Worm (Caenorhabditis elegans) whole organism, L1 larva: Measurements from ENCODE around the gene pot-2.
A peak's percentile ranks its signal among the peaks of the same experiment; 100 is the strongest.

Experiments used
- C34B4.2 ChIP-seq: sonication (generic microtip); optimal IDR thresholded peaks from 2 replicates; lab custom pipeline; 2017; ENCODE audit warnings: mild to moderate bottlenecking, missing genetic modification characterization, missing compliant biosample characterization
- F16B12.6 ChIP-seq: fragments of 150-350 bp; optimal IDR thresholded peaks from 2 replicates; lab custom pipeline; 2014; ENCODE audit warnings: missing biosample characterization, missing genetic modification characterization
- aha-1 ChIP-seq: fragments of 150-350 bp; optimal IDR thresholded peaks from 2 replicates; lab custom pipeline; 2014; ENCODE audit warnings: missing biosample characterization, missing genetic modification characterization
- ama-1 ChIP-seq: fragments of 150-350 bp; optimal IDR thresholded peaks from 2 replicates; lab custom pipeline; 2014
- blmp-1 ChIP-seq: fragments of 150-350 bp; optimal IDR thresholded peaks from 2 replicates; lab custom pipeline; 2014; ENCODE audit warnings: missing biosample characterization, missing genetic modification characterization
- ceh-63 ChIP-seq: fragments of 200-800 bp; sonication (Bioruptor generic); optimal IDR thresholded peaks from 2 replicates; lab custom pipeline; 2018; ENCODE audit warnings: mild to moderate bottlenecking, missing genetic modification characterization, missing compliant biosample characterization
- ceh-82 ChIP-seq, 3 experiments: fragments of 150-350 bp in 1 of 3; sonication (generic microtip) in 2 of 3; optimal IDR thresholded peaks; 2 replicates each; lab custom pipeline; 2014 to 2017; ENCODE audit warnings: missing biosample characterization in 3 of 3, missing genetic modification characterization in 3 of 3
- ceh-88 ChIP-seq: fragments of 200-800 bp; sonication (Bioruptor generic); IDR thresholded peaks from 2 replicates; pipeline ENCODE4 v1.3.6; 2022; ENCODE audit warnings: missing genetic modification characterization, missing compliant biosample characterization
- ceh-90 ChIP-seq: sonication (generic microtip); optimal IDR thresholded peaks from 2 replicates; lab custom pipeline; 2016; ENCODE audit warnings: missing genetic modification characterization, missing compliant biosample characterization
- dsc-1 ChIP-seq: sonication (generic microtip); optimal IDR thresholded peaks from 2 replicates; lab custom pipeline; 2016; ENCODE audit warnings: mild to moderate bottlenecking, missing genetic modification characterization, missing compliant biosample characterization
- efl-1 ChIP-seq, 4 experiments: fragments of 150-350 bp; optimal IDR thresholded peaks in 3 of 4; peaks in 1 of 4; 1 replicate in 1 of 4; 2 replicates in 3 of 4; lab custom pipeline; 2014; ENCODE audit warnings: missing biosample characterization in 2 of 4, missing genetic modification characterization in 2 of 4, missing genetic modification reagents in 2 of 4
- egl-27 ChIP-seq, 2 experiments: fragments of 150-350 bp in 1 of 2; sonication (generic microtip); optimal IDR thresholded peaks; 3 replicates each; lab custom pipeline; 2017 to 2018; ENCODE audit warnings: missing biosample characterization in 2 of 2, missing genetic modification characterization in 2 of 2, missing genetic modification reagents in 2 of 2
- elt-2 ChIP-seq: sonication (generic microtip); optimal IDR thresholded peaks from 2 replicates; lab custom pipeline; 2016; ENCODE audit warnings: missing genetic modification characterization, mild to moderate bottlenecking, inconsistent platforms, missing compliant biosample characterization, missing genetic modification reagents
- ets-5 ChIP-seq: fragments of 200-800 bp; sonication (Bioruptor generic); IDR thresholded peaks from 2 replicates; pipeline ENCODE4 v1.3.6; 2022; ENCODE audit warnings: missing genetic modification characterization, missing compliant biosample characterization
- fkh-10 ChIP-seq: sonication (generic microtip); optimal IDR thresholded peaks from 2 replicates; lab custom pipeline; 2017; ENCODE audit warnings: missing biosample characterization, missing genetic modification reagents, missing genetic modification characterization
- fkh-4 ChIP-seq: sonication (generic microtip); optimal IDR thresholded peaks from 2 replicates; lab custom pipeline; 2016; ENCODE audit warnings: missing compliant biosample characterization, missing genetic modification characterization, borderline replicate concordance
- grh-1 ChIP-seq: fragments of 200-800 bp; sonication (Bioruptor generic); IDR thresholded peaks from 2 replicates; pipeline ENCODE4 v1.3.6; 2022; ENCODE audit warnings: missing genetic modification reagents, missing genetic modification characterization, missing compliant biosample characterization
- hlh-17 ChIP-seq: fragments of 200-800 bp; sonication (Bioruptor generic); optimal IDR thresholded peaks from 2 replicates; lab custom pipeline; 2018; ENCODE audit warnings: missing genetic modification characterization, mild to moderate bottlenecking, missing compliant biosample characterization, moderate library complexity, borderline replicate concordance
- hlh-4 ChIP-seq: sonication (generic microtip); optimal IDR thresholded peaks from 2 replicates; lab custom pipeline; 2016; ENCODE audit warnings: mild to moderate bottlenecking, missing genetic modification characterization, missing compliant biosample characterization
- hpl-2 ChIP-seq: fragments of 150-350 bp; optimal IDR thresholded peaks from 2 replicates; lab custom pipeline; 2014; ENCODE audit warnings: missing biosample characterization, missing genetic modification reagents, missing genetic modification characterization
- irx-1 ChIP-seq: sonication (generic microtip); optimal IDR thresholded peaks from 2 replicates; lab custom pipeline; 2016; ENCODE audit warnings: missing genetic modification characterization, missing compliant biosample characterization
- isw-1 ChIP-seq: fragments of 200-800 bp; sonication (Bioruptor generic); IDR thresholded peaks from 2 replicates; pipeline ENCODE4 v1.3.6; 2022; ENCODE audit warnings: missing genetic modification characterization, missing compliant biosample characterization
- jun-1 ChIP-seq: fragments of 150-350 bp; optimal IDR thresholded peaks from 2 replicates; lab custom pipeline; 2014; ENCODE audit warnings: missing biosample characterization, missing genetic modification reagents, missing genetic modification characterization
- lin-14 ChIP-seq: fragments of 200-800 bp; sonication (Bioruptor generic); optimal IDR thresholded peaks from 2 replicates; lab custom pipeline; 2018; ENCODE audit warnings: mild to moderate bottlenecking, missing genetic modification characterization, moderate library complexity, missing compliant biosample characterization
- lin-15B ChIP-seq: fragments of 150-350 bp; sonication (generic microtip); optimal IDR thresholded peaks from 3 replicates; lab custom pipeline; 2014; ENCODE audit warnings: missing biosample characterization, missing genetic modification characterization
- lin-39 ChIP-seq: fragments of 150-350 bp; optimal IDR thresholded peaks from 2 replicates; lab custom pipeline; 2014; ENCODE audit warnings: missing biosample characterization, missing genetic modification reagents, missing genetic modification characterization
- lir-3 ChIP-seq: sonication (generic microtip); optimal IDR thresholded peaks from 2 replicates; lab custom pipeline; 2016; ENCODE audit warnings: mild to moderate bottlenecking, missing genetic modification characterization, moderate library complexity, missing compliant biosample characterization; ENCODE audit not compliant: poor library complexity
- mab-9 ChIP-seq: fragments of 200-800 bp; sonication (Bioruptor generic); IDR thresholded peaks from 2 replicates; pipeline ENCODE4 v1.3.6; 2022; ENCODE audit warnings: missing genetic modification reagents, missing genetic modification characterization, missing compliant biosample characterization
- mef-2 ChIP-seq: fragments of 150-350 bp; optimal IDR thresholded peaks from 2 replicates; lab custom pipeline; 2014; ENCODE audit warnings: missing biosample characterization, missing genetic modification characterization
- nhr-11 ChIP-seq: fragments of 150-350 bp; optimal IDR thresholded peaks from 2 replicates; lab custom pipeline; 2014; ENCODE audit warnings: missing biosample characterization, missing genetic modification characterization
- nhr-19 ChIP-seq: fragments of 200-800 bp; sonication (Bioruptor generic); conservative IDR thresholded peaks from 2 replicates; pipeline ENCODE4 v1.3.6; 2022; ENCODE audit warnings: missing genetic modification characterization, missing compliant biosample characterization
- nhr-237 ChIP-seq: fragments of 150-350 bp; optimal IDR thresholded peaks from 2 replicates; lab custom pipeline; 2014; ENCODE audit warnings: missing biosample characterization, missing genetic modification characterization
- nhr-28 ChIP-seq: fragments of 150-350 bp; optimal IDR thresholded peaks from 2 replicates; lab custom pipeline; 2014; ENCODE audit warnings: missing biosample characterization, missing genetic modification characterization
- nhr-47 ChIP-seq: sonication (generic microtip); optimal IDR thresholded peaks from 2 replicates; lab custom pipeline; 2016; ENCODE audit warnings: mild to moderate bottlenecking, missing genetic modification characterization, moderate library complexity, missing compliant biosample characterization
- nhr-77 ChIP-seq: fragments of 150-350 bp; optimal IDR thresholded peaks from 2 replicates; lab custom pipeline; 2014; ENCODE audit warnings: missing biosample characterization, missing genetic modification characterization
- nhr-84 ChIP-seq: sonication (generic microtip); optimal IDR thresholded peaks from 2 replicates; lab custom pipeline; 2017; ENCODE audit warnings: missing biosample characterization, missing genetic modification characterization
- nhr-90 ChIP-seq: sonication (generic microtip); optimal IDR thresholded peaks from 2 replicates; lab custom pipeline; 2016; ENCODE audit warnings: mild to moderate bottlenecking, missing genetic modification characterization, missing compliant biosample characterization; ENCODE audit not compliant: poor library complexity
- pag-3 ChIP-seq: sonication (generic microtip); optimal IDR thresholded peaks from 2 replicates; lab custom pipeline; 2017; ENCODE audit warnings: missing genetic modification characterization, mild to moderate bottlenecking, missing compliant biosample characterization, antibody characterized with exemption, borderline replicate concordance; ENCODE audit not compliant: insufficient read depth
- pax-3 ChIP-seq: fragments of 200-800 bp; sonication (Bioruptor generic); optimal IDR thresholded peaks from 2 replicates; lab custom pipeline; 2018; ENCODE audit warnings: mild to moderate bottlenecking, missing genetic modification characterization, moderate library complexity, missing compliant biosample characterization
- pqm-1 ChIP-seq: sonication (generic microtip); optimal IDR thresholded peaks from 3 replicates; lab custom pipeline; 2017; ENCODE audit warnings: missing biosample characterization, missing genetic modification characterization
- skn-1 ChIP-seq: fragments of 150-350 bp; optimal IDR thresholded peaks from 2 replicates; lab custom pipeline; 2014; ENCODE audit warnings: missing biosample characterization, missing genetic modification characterization
- snpc-4 ChIP-seq: fragments of 150-350 bp; optimal IDR thresholded peaks from 2 replicates; lab custom pipeline; 2014; ENCODE audit warnings: missing biosample characterization, missing genetic modification characterization
- snu-23 ChIP-seq: sonication (generic microtip); optimal IDR thresholded peaks from 2 replicates; lab custom pipeline; 2016; ENCODE audit warnings: missing genetic modification characterization, missing compliant biosample characterization
- sox-4 ChIP-seq: sonication (generic microtip); optimal IDR thresholded peaks from 2 replicates; lab custom pipeline; 2016; ENCODE audit warnings: missing genetic modification characterization, missing compliant biosample characterization
- sptf-1 ChIP-seq: fragments of 150-350 bp; optimal IDR thresholded peaks from 2 replicates; lab custom pipeline; 2014; ENCODE audit warnings: missing biosample characterization, missing genetic modification characterization
- sup-37 ChIP-seq: fragments of 200-800 bp; sonication (Bioruptor generic); optimal IDR thresholded peaks from 2 replicates; lab custom pipeline; 2018; ENCODE audit warnings: mild to moderate bottlenecking, missing genetic modification characterization, missing compliant biosample characterization
- unc-30 ChIP-seq: sonication (generic microtip); optimal IDR thresholded peaks from 2 replicates; lab custom pipeline; 2017; ENCODE audit warnings: missing biosample characterization, missing genetic modification characterization
- unc-86 ChIP-seq: sonication (generic microtip); optimal IDR thresholded peaks from 2 replicates; lab custom pipeline; 2016; ENCODE audit warnings: missing genetic modification characterization, missing compliant biosample characterization
- xbp-1 ChIP-seq: sonication (generic microtip); optimal IDR thresholded peaks from 2 replicates; lab custom pipeline; 2016; ENCODE audit warnings: missing genetic modification characterization, missing compliant biosample characterization
- zag-1 ChIP-seq: fragments of 150-350 bp; optimal IDR thresholded peaks from 2 replicates; lab custom pipeline; 2014; ENCODE audit warnings: missing biosample characterization, missing genetic modification characterization

The pot-2 gene

DNA sequence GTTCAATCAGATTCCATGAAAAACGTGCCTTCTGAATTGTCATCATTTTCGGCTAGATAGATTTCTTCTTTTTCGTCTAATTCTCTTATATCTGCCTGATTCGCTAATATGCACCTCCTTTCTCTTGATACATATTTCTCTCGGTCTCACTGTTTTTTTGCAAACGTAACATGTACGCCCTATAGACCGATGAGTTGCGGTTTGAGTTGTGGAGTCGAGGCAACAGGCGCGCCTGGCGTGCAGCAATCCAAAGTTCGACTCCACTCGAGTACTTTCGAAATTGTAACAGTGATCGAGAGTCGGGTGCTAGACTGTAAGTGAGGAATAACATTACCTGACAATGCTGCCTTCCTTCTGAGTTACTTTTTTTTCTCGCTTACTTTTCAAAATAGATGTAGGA is 27.2 kb upstream of the pot-2 start (continued):
- no peak for TF ChIP-seq sup-37
- TF ChIP-seq dsc-1, result peak; percentile 67
- peak; percentile 65 for TF ChIP-seq elt-2 (tag; lab: Kevin White, UChicago)
- TF ChIP-seq unc-30 (tag; lab: Kevin White, UChicago), result no peak
- TF ChIP-seq ceh-88 (GFP tag; lab: Robert Waterston, UW), result peak; percentile 54
- peak; percentile 26 to 56 (median 48) for TF ChIP-seq ceh-82 (tag; optimal IDR thresholded peaks at IDR 0.05; lab: Kevin White, UChicago)
- no peak for TF ChIP-seq ama-1 (lab: Kevin White, UChicago)
- no peak for TF ChIP-seq hlh-17
- TF ChIP-seq irx-1 (tag; lab: Kevin White, UChicago), result peak; percentile 58
- TF ChIP-seq zag-1 (tag; lab: Kevin White, UChicago), result no peak
- TF ChIP-seq nhr-11, result peak; percentile 30
- TF ChIP-seq hlh-4 (tag; lab: Kevin White, UChicago), result no peak
- TF ChIP-seq pag-3, result no peak
- TF ChIP-seq egl-27 (tag; optimal IDR thresholded peaks at IDR 0.05; lab: Kevin White, UChicago), result peak; percentile 22 to 50
- TF ChIP-seq pax-3, result peak; percentile 76
- TF ChIP-seq nhr-90 (tag; lab: Kevin White, UChicago), result peak; percentile 94
- TF ChIP-seq blmp-1 (tag; lab: Kevin White, UChicago), result peak; percentile 76
- no peak for TF ChIP-seq ets-5
- TF ChIP-seq hpl-2 (GFP tag; lab: Kevin White, UChicago), result peak; percentile 72
- peak; percentile 50 for TF ChIP-seq F16B12.6 (tag; lab: Kevin White, UChicago)
- TF ChIP-seq lin-14 (GFP tag; lab: Kevin White, UChicago), result peak; percentile 69
- peak; percentile 97 for TF ChIP-seq nhr-77 (tag; lab: Kevin White, UChicago)
- TF ChIP-seq sox-4 (tag; lab: Kevin White, UChicago), result peak; percentile 24
- peak; percentile 56 for TF ChIP-seq jun-1 (tag; lab: Kevin White, UChicago)
- no peak for TF ChIP-seq mab-9 (GFP tag; lab: Robert Waterston, UW)
- peak; percentile 88 for TF ChIP-seq snu-23 (GFP tag; lab: Kevin White, UChicago)
- TF ChIP-seq fkh-4, result no peak
- peak; percentile 66 to 68 for TF ChIP-seq efl-1 (optimal IDR thresholded peaks at IDR 0.05; lab: Kevin White, UChicago)
- peak; percentile 53 to 96 for TF ChIP-seq efl-1 (GFP tag; optimal IDR thresholded peaks at IDR 0.05 in 1 of 2; lab: Kevin White, UChicago)
- no peak for TF ChIP-seq C34B4.2 (tag; lab: Kevin White, UChicago)
- TF ChIP-seq nhr-237 (tag; lab: Kevin White, UChicago), result peak; percentile 3
- no peak for TF ChIP-seq lin-15B (tag; lab: Kevin White, UChicago)
- peak; percentile 44 for TF ChIP-seq mef-2 (tag; lab: Kevin White, UChicago)
- peak; percentile 97 for TF ChIP-seq skn-1
- peak; percentile 33 for TF ChIP-seq unc-86 (tag; lab: Kevin White, UChicago)
- TF ChIP-seq ceh-90 (tag; lab: Kevin White, UChicago), result peak; percentile 53
- peak; percentile 68 for TF ChIP-seq xbp-1 (tag; lab: Kevin White, UChicago)
- TF ChIP-seq lir-3, result peak; percentile 83
- TF ChIP-seq nhr-47 (tag; lab: Kevin White, UChicago), result peak; percentile 86
- peak; percentile 8 for TF ChIP-seq fkh-10 (GFP tag; lab: Kevin White, UChicago)
- TF ChIP-seq, all 84 proteins: peak for 57

DNA sequence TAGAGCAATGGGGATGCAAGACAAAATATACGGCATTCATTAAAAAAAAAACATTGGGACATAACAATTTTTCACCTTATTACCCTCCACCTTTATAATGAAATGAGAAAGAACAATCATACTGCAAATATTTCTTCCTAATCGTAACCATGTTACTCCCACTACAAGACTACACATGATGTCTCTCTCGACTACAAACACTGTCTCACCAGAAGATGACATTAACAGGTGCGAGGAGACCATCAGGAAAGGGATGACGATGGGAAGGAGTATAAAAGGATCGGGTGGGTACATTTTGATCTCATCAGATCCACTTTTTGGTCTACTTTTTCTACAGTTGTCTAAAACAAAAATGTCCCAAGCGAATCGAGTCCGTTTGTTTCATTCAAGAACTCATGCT is 26.1 kb upstream of the pot-2 start, which contains the start of gene dhs-8:
Gene dhs-8, plus strand, starts transcription at position 179 of the 400 bp plus-strand sequence.
- no peak for TF ChIP-seq snpc-4
- no peak for TF ChIP-seq lin-39 (tag; lab: Kevin White, UChicago)
- no peak for TF ChIP-seq sptf-1
- TF ChIP-seq hlh-17, result no peak
- peak; percentile 41 for TF ChIP-seq snu-23 (GFP tag; lab: Kevin White, UChicago)
- TF ChIP-seq sup-37, result no peak
- no peak for TF ChIP-seq pqm-1 (tag; lab: Kevin White, UChicago)
- no peak for TF ChIP-seq mef-2 (tag; lab: Kevin White, UChicago)
- TF ChIP-seq pag-3, result no peak
- no peak for TF ChIP-seq aha-1 (tag; lab: Kevin White, UChicago)
- 0 out of 2 replicates have a peak, but pooled peaks have one; percentile 3 for TF ChIP-seq nhr-19
- TF ChIP-seq ceh-63 (GFP tag; lab: Kevin White, UChicago), result no peak
- TF ChIP-seq nhr-90 (tag; lab: Kevin White, UChicago), result no peak
- TF ChIP-seq unc-30 (tag; lab: Kevin White, UChicago), result no peak
- no peak for TF ChIP-seq grh-1 (GFP tag; lab: Robert Waterston, UW)
- TF ChIP-seq ama-1 (lab: Kevin White, UChicago), result no peak
- no peak for TF ChIP-seq isw-1
- peak; percentile 87 for TF ChIP-seq skn-1
- no peak for TF ChIP-seq nhr-84 (tag; lab: Kevin White, UChicago)
- TF ChIP-seq sox-4 (tag; lab: Kevin White, UChicago), result no peak
- no peak for TF ChIP-seq hpl-2 (GFP tag; lab: Kevin White, UChicago)
- TF ChIP-seq nhr-28 (tag; lab: Kevin White, UChicago), result no peak
- no peak for TF ChIP-seq pax-3
- TF ChIP-seq lir-3, result no peak
- no peak for TF ChIP-seq nhr-77 (tag; lab: Kevin White, UChicago)
- no peak for TF ChIP-seq lin-14 (GFP tag; lab: Kevin White, UChicago)
